Fruit fly (Drosophila melanogaster): ENCODE results near the gene CG6724.

The CG6724 gene

dm6 chr2L:10767597-10768188 is 2.1 kb downstream of the CG6724 start, which contains the start of gene Ubc2 (continued):
- TF ChIP-seq Ets96B (tag; optimal IDR thresholded peaks at IDR 0.05) (no peak), CG15336 (GFP tag; IDR thresholded peaks at IDR 0.05) (no peak), Sox102F (GFP tag; optimal IDR thresholded peaks at IDR 0.05) (no peak), CG11294 (GFP tag; IDR thresholded peaks at IDR 0.05) (no peak), OdsH (GFP tag; optimal IDR thresholded peaks at IDR 0.05) (no peak), spab (GFP tag; optimal IDR thresholded peaks at IDR 0.05) (no peak), fkh (GFP tag; optimal IDR thresholded peaks at IDR 0.05) (no peak), dsx (GFP tag; optimal IDR thresholded peaks at IDR 0.05; ENCODE audit: poor library complexity, severe bottlenecking) (peak; percentile 7), svp (GFP tag) (no peak), fd59A (GFP tag; optimal IDR thresholded peaks at IDR 0.05) (no peak), eg (GFP tag; IDR thresholded peaks at IDR 0.05) (no peak), topi (GFP tag; optimal IDR thresholded peaks at IDR 0.05) (peak; percentile 19), CG10631 (GFP tag; optimal IDR thresholded peaks at IDR 0.05) (no peak), CG9139 (GFP tag; optimal IDR thresholded peaks at IDR 0.05) (no peak), CG3919 (GFP tag; optimal IDR thresholded peaks at IDR 0.05) (no peak), Lpt (GFP tag; optimal IDR thresholded peaks at IDR 0.05) (no peak), cyc (GFP tag; optimal IDR thresholded peaks at IDR 0.05) (peak; percentile 15), CG4318 (GFP tag; optimal IDR thresholded peaks at IDR 0.05) (no peak), esn (GFP tag; optimal IDR thresholded peaks at IDR 0.05) (peak; percentile 28), Sox14 (GFP tag; optimal IDR thresholded peaks at IDR 0.05) (peak; percentile 73), salr (GFP tag; optimal IDR thresholded peaks at IDR 0.05) (no peak), vri (GFP tag; optimal IDR thresholded peaks at IDR 0.05) (no peak), lz (GFP tag; optimal IDR thresholded peaks at IDR 0.05) (peak; percentile 30), CG6792 (GFP tag; optimal IDR thresholded peaks at IDR 0.05) (no peak), CG16779 (tag; optimal IDR thresholded peaks at IDR 0.05) (no peak), pdm3 (GFP tag; optimal IDR thresholded peaks at IDR 0.05) (peak; percentile 33), CG11902 (GFP tag; optimal IDR thresholded peaks at IDR 0.05) (no peak)

dm6 chr2L:10760422-10761166 is 9.2 kb downstream of the CG6724 start, which contains the start of gene CG6495:
Gene CG6495, plus strand, starts transcription at chr2L:10761116.
- TF ChIP-seq CG34406 (GFP tag; optimal IDR thresholded peaks at IDR 0.05), result peak; percentile 2
- TF ChIP-seq Met (GFP tag; optimal IDR thresholded peaks at IDR 0.05), result peak; percentile 29
- TF ChIP-seq acj6 (GFP tag; optimal IDR thresholded peaks at IDR 0.05), result peak; percentile 36
- peak; percentile 84 for TF ChIP-seq Eip78C (GFP tag)
- peak; percentile 46 for TF ChIP-seq Ets96B (tag; optimal IDR thresholded peaks at IDR 0.05)
- TF ChIP-seq CG10631 (GFP tag; optimal IDR thresholded peaks at IDR 0.05), result no peak
- TF ChIP-seq Hr4 (GFP tag; optimal IDR thresholded peaks at IDR 0.05), result peak; percentile 27
- peak; percentile 14 for TF ChIP-seq topi (GFP tag; optimal IDR thresholded peaks at IDR 0.05)
- TF ChIP-seq OdsH (GFP tag; optimal IDR thresholded peaks at IDR 0.05), result peak; percentile 44
- TF ChIP-seq CG8632 (GFP tag; optimal IDR thresholded peaks at IDR 0.05), result peak; percentile 3
- no peak for TF ChIP-seq CG31627 (GFP tag; optimal IDR thresholded peaks at IDR 0.05)
- peak; percentile 30 for TF ChIP-seq CG3032 (tag; optimal IDR thresholded peaks at IDR 0.05)
- TF ChIP-seq CG7368 (GFP tag; optimal IDR thresholded peaks at IDR 0.05), result no peak
- peak; percentile 10 for TF ChIP-seq net (GFP tag; optimal IDR thresholded peaks at IDR 0.05)
- peak; percentile 33 for TF ChIP-seq Eip75B (GFP tag; optimal IDR thresholded peaks at IDR 0.05)
- peak; percentile 16 for TF ChIP-seq CG6792 (GFP tag; optimal IDR thresholded peaks at IDR 0.05)
- TF ChIP-seq Smox (GFP tag; optimal IDR thresholded peaks at IDR 0.05), result peak; percentile 28
- peak; percentile 28 for TF ChIP-seq CG3919 (GFP tag; optimal IDR thresholded peaks at IDR 0.05)
- no peak for TF ChIP-seq Hr38 (GFP tag; optimal IDR thresholded peaks at IDR 0.05)
- no peak for TF ChIP-seq Blimp-1 (GFP tag; optimal IDR thresholded peaks at IDR 0.05)
- TF ChIP-seq esn (GFP tag; optimal IDR thresholded peaks at IDR 0.05), result peak; percentile 50
- TF ChIP-seq CG6854 (GFP tag; optimal IDR thresholded peaks at IDR 0.05), result no peak
- TF ChIP-seq CG32006 (GFP tag; optimal IDR thresholded peaks at IDR 0.05), result peak; percentile 39
- peak; percentile 28 for TF ChIP-seq pdm3 (GFP tag; optimal IDR thresholded peaks at IDR 0.05)
- TF ChIP-seq ss (GFP tag; optimal IDR thresholded peaks at IDR 0.05), result peak in 1 of 2 experiments; percentile 8
- TF ChIP-seq dsx (GFP tag; optimal IDR thresholded peaks at IDR 0.05; ENCODE audit: poor library complexity, severe bottlenecking), result peak; percentile 29
- TF ChIP-seq CG9139 (GFP tag; optimal IDR thresholded peaks at IDR 0.05), result no peak
- TF ChIP-seq CG6163 (GFP tag; IDR thresholded peaks at IDR 0.05), result no peak; the same call in 2 of the 3 replicates
- no peak for TF ChIP-seq fd59A (GFP tag; optimal IDR thresholded peaks at IDR 0.05)
- TF ChIP-seq eg (GFP tag; IDR thresholded peaks at IDR 0.05), result no peak

Measured in whole organism, prepupa.